Worm (Caenorhabditis elegans) whole organism, mixed stage, embryonic: ENCODE data around the gene cah-4.

Source experiments
- M03D4.4 ChIP-seq: sonication (generic microtip); optimal IDR thresholded peaks from 2 replicates; lab custom pipeline; 2017; ENCODE audit warnings: mild to moderate bottlenecking, missing genetic modification characterization, missing compliant biosample characterization
- bed-3 ChIP-seq: fragments of 200-800 bp; sonication (Bioruptor generic); optimal IDR thresholded peaks from 3 replicates; lab custom pipeline; 2018; ENCODE audit warnings: mild to moderate bottlenecking, missing genetic modification characterization, moderate library complexity, missing compliant biosample characterization
- blmp-1 ChIP-seq: fragments of 150-350 bp; optimal IDR thresholded peaks from 2 replicates; lab custom pipeline; 2014; ENCODE audit warnings: missing biosample characterization, missing genetic modification characterization
- ceh-39 ChIP-seq: fragments of 150-350 bp; optimal IDR thresholded peaks from 2 replicates; lab custom pipeline; 2014; ENCODE audit warnings: missing biosample characterization, missing genetic modification characterization
- ceh-43 ChIP-seq: fragments of 200-800 bp; sonication (Bioruptor generic); optimal IDR thresholded peaks from 2 replicates; lab custom pipeline; 2018; ENCODE audit warnings: mild to moderate bottlenecking, missing genetic modification characterization, moderate library complexity, missing compliant biosample characterization
- ceh-83 ChIP-seq: fragments of 200-800 bp; sonication (Bioruptor generic); optimal IDR thresholded peaks from 2 replicates; lab custom pipeline; 2018; ENCODE audit warnings: mild to moderate bottlenecking, missing genetic modification characterization, missing compliant biosample characterization
- ces-1 ChIP-seq: fragments of 150-350 bp; optimal IDR thresholded peaks from 2 replicates; lab custom pipeline; 2014; ENCODE audit warnings: missing biosample characterization, missing genetic modification reagents, missing genetic modification characterization
- cnd-1 ChIP-seq: fragments of 200-800 bp; sonication (Bioruptor generic); optimal IDR thresholded peaks from 2 replicates; lab custom pipeline; 2018; ENCODE audit warnings: mild to moderate bottlenecking, missing genetic modification characterization, missing compliant biosample characterization
- drap-1 ChIP-seq: fragments of 200-800 bp; sonication (Bioruptor generic); optimal IDR thresholded peaks from 3 replicates; lab custom pipeline; 2018; ENCODE audit warnings: mild to moderate bottlenecking, missing genetic modification characterization, missing compliant biosample characterization
- elt-1 ChIP-seq: sonication (generic microtip); optimal IDR thresholded peaks from 2 replicates; lab custom pipeline; 2017; ENCODE audit warnings: missing genetic modification characterization, mild to moderate bottlenecking, missing compliant biosample characterization, antibody characterized with exemption, moderate library complexity, borderline replicate concordance; ENCODE audit not compliant: insufficient read depth
- elt-3 ChIP-seq: fragments of 150-350 bp; optimal IDR thresholded peaks from 2 replicates; lab custom pipeline; 2014; ENCODE audit warnings: missing biosample characterization, missing genetic modification characterization
- flh-1 ChIP-seq: fragments of 200-800 bp; sonication (Bioruptor generic); optimal IDR thresholded peaks from 2 replicates; lab custom pipeline; 2018; ENCODE audit warnings: mild to moderate bottlenecking, missing genetic modification characterization, moderate library complexity, missing compliant biosample characterization
- ham-2 ChIP-seq: fragments of 200-800 bp; sonication (Bioruptor generic); optimal IDR thresholded peaks from 2 replicates; lab custom pipeline; 2018; ENCODE audit warnings: mild to moderate bottlenecking, missing genetic modification characterization, missing compliant biosample characterization
- hlh-1 ChIP-seq: fragments of 150-350 bp; optimal IDR thresholded peaks from 2 replicates; lab custom pipeline; 2014; ENCODE audit warnings: missing biosample characterization, missing genetic modification reagents, missing genetic modification characterization
- lin-13 ChIP-seq: fragments of 150-350 bp; optimal IDR thresholded peaks from 2 replicates; lab custom pipeline; 2014; ENCODE audit warnings: missing biosample characterization, missing genetic modification characterization
- lin-32 ChIP-seq: fragments of 200-800 bp; sonication (Bioruptor generic); optimal IDR thresholded peaks from 2 replicates; lab custom pipeline; 2018; ENCODE audit warnings: mild to moderate bottlenecking, missing genetic modification characterization, missing compliant biosample characterization
- lsy-2 ChIP-seq: fragments of 150-350 bp; optimal IDR thresholded peaks from 2 replicates; lab custom pipeline; 2014; ENCODE audit warnings: missing biosample characterization, missing genetic modification characterization
- mab-5 ChIP-seq: fragments of 150-350 bp; optimal IDR thresholded peaks from 2 replicates; lab custom pipeline; 2014; ENCODE audit warnings: missing biosample characterization, missing genetic modification characterization
- mep-1 ChIP-seq: fragments of 150-350 bp; optimal IDR thresholded peaks from 2 replicates; lab custom pipeline; 2017; ENCODE audit warnings: missing biosample characterization, missing genetic modification reagents, missing genetic modification characterization, inconsistent platforms
- mls-2 ChIP-seq: sonication (generic microtip); optimal IDR thresholded peaks from 2 replicates; lab custom pipeline; 2016; ENCODE audit warnings: mild to moderate bottlenecking, missing genetic modification characterization, moderate library complexity, missing compliant biosample characterization
- nhr-12 ChIP-seq: fragments of 150-350 bp; optimal IDR thresholded peaks from 2 replicates; lab custom pipeline; 2014; ENCODE audit warnings: missing biosample characterization, missing genetic modification characterization
- nhr-2 ChIP-seq: fragments of 150-350 bp; optimal IDR thresholded peaks from 2 replicates; lab custom pipeline; 2014; ENCODE audit warnings: missing biosample characterization, missing genetic modification characterization
- nhr-237 ChIP-seq: fragments of 150-350 bp; optimal IDR thresholded peaks from 2 replicates; lab custom pipeline; 2014; ENCODE audit warnings: missing biosample characterization, missing genetic modification characterization
- nhr-28 ChIP-seq: fragments of 150-350 bp; optimal IDR thresholded peaks from 2 replicates; lab custom pipeline; 2014; ENCODE audit warnings: missing biosample characterization, missing genetic modification characterization
- nhr-76 ChIP-seq: sonication (generic microtip); optimal IDR thresholded peaks from 2 replicates; lab custom pipeline; 2017; ENCODE audit warnings: missing biosample characterization, missing genetic modification characterization
- pha-4 ChIP-seq: fragments of 150-350 bp; optimal IDR thresholded peaks from 2 replicates; lab custom pipeline; 2018; ENCODE audit warnings: missing biosample characterization, missing genetic modification reagents, missing genetic modification characterization
- sem-2 ChIP-seq: fragments of 200-800 bp; sonication (Bioruptor generic); optimal IDR thresholded peaks from 2 replicates; lab custom pipeline; 2018; ENCODE audit warnings: mild to moderate bottlenecking, missing genetic modification characterization, missing compliant biosample characterization
- snpc-4 ChIP-seq: fragments of 150-350 bp; optimal IDR thresholded peaks from 2 replicates; lab custom pipeline; 2014; ENCODE audit warnings: missing biosample characterization, missing genetic modification characterization
- sptf-1 ChIP-seq: sonication (generic microtip); optimal IDR thresholded peaks from 2 replicates; lab custom pipeline; 2017; ENCODE audit warnings: mild to moderate bottlenecking, missing genetic modification characterization, moderate library complexity, missing compliant biosample characterization
- tbx-8 ChIP-seq: fragments of 200-800 bp; sonication (Bioruptor generic); optimal IDR thresholded peaks from 2 replicates; lab custom pipeline; 2018; ENCODE audit warnings: mild to moderate bottlenecking, missing genetic modification characterization, moderate library complexity, missing compliant biosample characterization
- unc-120 ChIP-seq: sonication (generic microtip); optimal IDR thresholded peaks from 2 replicates; lab custom pipeline; 2017; ENCODE audit warnings: missing genetic modification characterization, missing compliant biosample characterization; ENCODE audit not compliant: poor library complexity, severe bottlenecking
- unc-39 ChIP-seq: fragments of 150-350 bp; optimal IDR thresholded peaks from 2 replicates; lab custom pipeline; 2014; ENCODE audit warnings: missing biosample characterization, missing genetic modification characterization
- unc-62 ChIP-seq: fragments of 150-350 bp; optimal IDR thresholded peaks from 2 replicates; lab custom pipeline; 2014; ENCODE audit warnings: missing biosample characterization, missing genetic modification reagents, missing genetic modification characterization
- zip-8 ChIP-seq: fragments of 150-350 bp; optimal IDR thresholded peaks from 2 replicates; lab custom pipeline; 2014; ENCODE audit warnings: missing biosample characterization, missing genetic modification characterization
- ztf-11 ChIP-seq: fragments of 150-350 bp; optimal IDR thresholded peaks from 2 replicates; lab custom pipeline; 2014; ENCODE audit warnings: missing biosample characterization, missing genetic modification characterization

cah-4 gene

ce11 chrX:13569854-13570253 lies 27.5 kb downstream of the cah-4 start, which contains the start of gene R01E6.7:
Gene R01E6.7 (minus strand): TSS chrX:13569954.
- TF ChIP-seq unc-39: no peak
- TF ChIP-seq mab-5 (tag; lab: Kevin White, UChicago): no peak
- no peak for TF ChIP-seq flh-1 (GFP tag; lab: Kevin White, UChicago)
- TF ChIP-seq bed-3 (GFP tag; lab: Kevin White, UChicago): no peak
- TF ChIP-seq elt-3 (tag; lab: Kevin White, UChicago): no peak
- no peak for TF ChIP-seq nhr-76 (tag; lab: Kevin White, UChicago)
- no peak for TF ChIP-seq ceh-39 (tag; lab: Kevin White, UChicago)
- no peak for TF ChIP-seq nhr-12 (tag; lab: Kevin White, UChicago)
- TF ChIP-seq elt-1 (tag; lab: Kevin White, UChicago): no peak
- no peak for TF ChIP-seq ceh-43 (GFP tag; lab: Kevin White, UChicago)
- no peak for TF ChIP-seq sem-2 (GFP tag; lab: Kevin White, UChicago)
- no peak for TF ChIP-seq drap-1 (GFP tag; lab: Kevin White, UChicago)
- no peak for TF ChIP-seq mep-1
- no peak for TF ChIP-seq hlh-1 (tag; lab: Kevin White, UChicago)

ce11 chrX:13574029-13574428 lies 31.7 kb downstream of the cah-4 start:
- no peak for TF ChIP-seq bed-3 (GFP tag; lab: Kevin White, UChicago)
- TF ChIP-seq unc-120 (tag; lab: Kevin White, UChicago): no peak
- TF ChIP-seq mab-5 (tag; lab: Kevin White, UChicago): no peak
- no peak for TF ChIP-seq blmp-1 (tag; lab: Kevin White, UChicago)
- TF ChIP-seq M03D4.4 (tag; lab: Kevin White, UChicago): no peak
- TF ChIP-seq nhr-76 (tag; lab: Kevin White, UChicago): no peak
- no peak for TF ChIP-seq unc-39
- no peak for TF ChIP-seq ceh-83
- TF ChIP-seq nhr-12 (tag; lab: Kevin White, UChicago): no peak
- no peak for TF ChIP-seq elt-3 (tag; lab: Kevin White, UChicago)
- TF ChIP-seq pha-4: no peak
- TF ChIP-seq ces-1 (GFP tag; lab: Kevin White, UChicago): no peak
- TF ChIP-seq drap-1 (GFP tag; lab: Kevin White, UChicago): no peak

- TF ChIP-seq nhr-237 (tag; lab: Kevin White, UChicago) (no peak), mep-1 (no peak), unc-62 (no peak), mab-5 (tag; lab: Kevin White, UChicago) (no peak), tbx-8 (GFP tag; lab: Kevin White, UChicago) (no peak), hlh-1 (tag; lab: Kevin White, UChicago) (no peak), lsy-2 (tag; lab: Kevin White, UChicago) (no peak), sem-2 (GFP tag; lab: Kevin White, UChicago) (no peak), unc-120 (tag; lab: Kevin White, UChicago) (no peak), mls-2 (no peak), nhr-76 (tag; lab: Kevin White, UChicago) (no peak), nhr-28 (no peak), nhr-2 (tag; lab: Kevin White, UChicago) (no peak)
These were observed 36.1 kb downstream of the cah-4 start, which contains the start of gene F54B11.11 for ce11 chrX:13578483-13578882. Gene F54B11.11 (plus strand): TSS chrX:13578783.

- TF ChIP-seq unc-120 (tag; lab: Kevin White, UChicago) (no peak), bed-3 (GFP tag; lab: Kevin White, UChicago) (no peak), lsy-2 (tag; lab: Kevin White, UChicago) (no peak), drap-1 (GFP tag; lab: Kevin White, UChicago) (no peak), unc-39 (no peak), nhr-76 (tag; lab: Kevin White, UChicago) (no peak), elt-1 (tag; lab: Kevin White, UChicago) (no peak)
These were observed 39.4 kb downstream of the cah-4 start, which contains the start of gene F54B11.10 for ce11 chrX:13581820-13582219. Gene F54B11.10 (plus strand): TSS chrX:13582120.

ce11 chrX:13583895-13584344 lies 41.5 kb downstream of the cah-4 start:
- no peak for TF ChIP-seq bed-3 (GFP tag; lab: Kevin White, UChicago)
- TF ChIP-seq mep-1: peak; percentile 46
- TF ChIP-seq ham-2 (GFP tag; lab: Kevin White, UChicago): peak; percentile 63
- TF ChIP-seq sem-2 (GFP tag; lab: Kevin White, UChicago): no peak
- TF ChIP-seq lin-32: peak; percentile 67
- TF ChIP-seq sptf-1 (tag; lab: Kevin White, UChicago): peak; percentile 69
- TF ChIP-seq ceh-39 (tag; lab: Kevin White, UChicago): peak; percentile 87
- peak; percentile 10 for TF ChIP-seq unc-120 (tag; lab: Kevin White, UChicago)
- peak; percentile 70 for TF ChIP-seq unc-62
- TF ChIP-seq snpc-4 (tag; lab: Kevin White, UChicago): no peak
- TF ChIP-seq elt-1 (tag; lab: Kevin White, UChicago): peak; percentile 27
- TF ChIP-seq lin-13 (tag; lab: Kevin White, UChicago): no peak
- TF ChIP-seq nhr-237 (tag; lab: Kevin White, UChicago): no peak
- TF ChIP-seq drap-1 (GFP tag; lab: Kevin White, UChicago): peak; percentile 67
- TF ChIP-seq mls-2: peak; percentile 79
- TF ChIP-seq hlh-1 (tag; lab: Kevin White, UChicago): no peak
- TF ChIP-seq zip-8: no peak
- peak; percentile 1 for TF ChIP-seq ceh-43 (GFP tag; lab: Kevin White, UChicago)
- TF ChIP-seq blmp-1 (tag; lab: Kevin White, UChicago): no peak
- peak; percentile 70 for TF ChIP-seq cnd-1 (tag; lab: Kevin White, UChicago)
- no peak for TF ChIP-seq nhr-28
- peak; percentile 1 for TF ChIP-seq unc-39
- no peak for TF ChIP-seq pha-4
- no peak for TF ChIP-seq ztf-11
- no peak for TF ChIP-seq flh-1 (GFP tag; lab: Kevin White, UChicago)
- TF ChIP-seq tbx-8 (GFP tag; lab: Kevin White, UChicago): no peak
- no peak for TF ChIP-seq lsy-2 (tag; lab: Kevin White, UChicago)
- TF ChIP-seq nhr-2 (tag; lab: Kevin White, UChicago): peak; percentile 90
- TF ChIP-seq ces-1 (GFP tag; lab: Kevin White, UChicago): no peak
- no peak for TF ChIP-seq nhr-76 (tag; lab: Kevin White, UChicago)
